Worm (Caenorhabditis elegans) whole organism, young adult: Measurements from ENCODE around the gene R03G8.6.

Experiments
- B0035.1 ChIP-seq: sonication (generic microtip); optimal IDR thresholded peaks from 2 replicates; lab custom pipeline; 2016; ENCODE audit warnings: missing genetic modification characterization, mild to moderate bottlenecking, missing compliant biosample characterization, missing genotype, missing genetic modification reagents
- B0261.1 ChIP-seq: sonication (generic microtip); optimal IDR thresholded peaks from 2 replicates; lab custom pipeline; 2016; ENCODE audit warnings: mild to moderate bottlenecking, missing genetic modification characterization, moderate library complexity, missing compliant biosample characterization
- C06A6.2 ChIP-seq: fragments of 200-800 bp; sonication (Bioruptor generic); conservative IDR thresholded peaks from 2 replicates; pipeline ENCODE4 v1.3.6; 2022; ENCODE audit warnings: missing genetic modification characterization, missing compliant biosample characterization
- D2030.7 ChIP-seq: fragments of 200-800 bp; sonication (Bioruptor generic); IDR thresholded peaks from 2 replicates; pipeline ENCODE4 v1.3.6; 2022; ENCODE audit warnings: missing genetic modification reagents, missing genetic modification characterization, missing compliant biosample characterization
- F23B12.7 ChIP-seq: sonication (generic microtip); optimal IDR thresholded peaks from 2 replicates; lab custom pipeline; 2017; ENCODE audit warnings: missing genetic modification characterization, mild to moderate bottlenecking, missing compliant biosample characterization, antibody characterized with exemption, moderate library complexity; ENCODE audit not compliant: insufficient read depth
- F52B5.7 ChIP-seq: sonication (generic microtip); optimal IDR thresholded peaks from 2 replicates; lab custom pipeline; 2016; ENCODE audit warnings: mild to moderate bottlenecking, missing genetic modification characterization, missing compliant biosample characterization
- F57C9.4 ChIP-seq: sonication (generic microtip); optimal IDR thresholded peaks from 2 replicates; lab custom pipeline; 2017; ENCODE audit warnings: mild to moderate bottlenecking, missing genetic modification characterization, missing compliant biosample characterization
- Y53F4B.3 ChIP-seq: fragments of 200-800 bp; sonication (Bioruptor generic); IDR thresholded peaks from 2 replicates; pipeline ENCODE4 v1.3.6; 2022; ENCODE audit warnings: missing genetic modification reagents, missing genetic modification characterization, missing compliant biosample characterization
- ZK185.1 ChIP-seq: sonication (generic microtip); optimal IDR thresholded peaks from 2 replicates; lab custom pipeline; 2016; ENCODE audit warnings: mild to moderate bottlenecking, missing genetic modification characterization, missing compliant biosample characterization; ENCODE audit not compliant: poor library complexity, severe bottlenecking
- attf-3 ChIP-seq: fragments of 200-800 bp; sonication (Bioruptor generic); conservative IDR thresholded peaks from 2 replicates; pipeline ENCODE4 v1.3.6; 2022; ENCODE audit warnings: missing genetic modification reagents, missing genetic modification characterization, missing compliant biosample characterization
- attf-6 ChIP-seq: fragments of 200-800 bp; sonication (Bioruptor generic); IDR thresholded peaks from 2 replicates; pipeline ENCODE4 v1.3.6; 2022; ENCODE audit warnings: missing genetic modification reagents, missing genetic modification characterization, missing compliant biosample characterization
- cebp-1 ChIP-seq, 2 experiments: fragments of 200-800 bp in 1 of 2; sonication (Bioruptor generic) in 1 of 2; sonication (generic microtip) in 1 of 2; IDR thresholded peaks in 1 of 2; optimal IDR thresholded peaks in 1 of 2; 2 replicates each; pipeline versions ENCODE4 v1.3.6 to Lab custom; 2017 to 2022; ENCODE audit warnings: missing compliant biosample characterization in 2 of 2, missing genetic modification characterization in 2 of 2, mild to moderate bottlenecking in 1 of 2, missing genetic modification reagents in 1 of 2, moderate library complexity in 1 of 2
- ceh-79 ChIP-seq: sonication (generic microtip); optimal IDR thresholded peaks from 2 replicates; lab custom pipeline; 2017; ENCODE audit warnings: mild to moderate bottlenecking, missing genetic modification characterization, missing compliant biosample characterization
- dox-1 ChIP-seq: fragments of 200-800 bp; sonication (Bioruptor generic); IDR thresholded peaks from 2 replicates; pipeline ENCODE4 v1.3.6; 2022; ENCODE audit warnings: missing genetic modification reagents, missing genetic modification characterization, missing compliant biosample characterization
- ets-4 ChIP-seq: fragments of 200-800 bp; sonication (Bioruptor generic); optimal IDR thresholded peaks from 2 replicates; lab custom pipeline; 2018; ENCODE audit warnings: mild to moderate bottlenecking, missing genetic modification characterization, missing compliant biosample characterization
- hmg-1.2 ChIP-seq: fragments of 200-800 bp; sonication (Bioruptor generic); IDR thresholded peaks from 2 replicates; pipeline ENCODE4 v1.3.6; 2022; ENCODE audit warnings: missing genetic modification reagents, missing genetic modification characterization, missing compliant biosample characterization
- hrde-1 ChIP-seq: sonication (generic microtip); optimal IDR thresholded peaks from 2 replicates; lab custom pipeline; 2016; ENCODE audit warnings: missing genetic modification characterization, mild to moderate bottlenecking, missing compliant biosample characterization, moderate library complexity, missing genotype, missing genetic modification reagents, borderline replicate concordance
- let-526 ChIP-seq: fragments of 200-800 bp; sonication (Bioruptor generic); IDR thresholded peaks from 2 replicates; pipeline ENCODE4 v1.3.6; 2022; ENCODE audit warnings: missing genetic modification reagents, missing genetic modification characterization, missing compliant biosample characterization
- lin-35 ChIP-seq, 3 experiments: fragments of 150-350 bp in 2 of 3; sonication (generic microtip) in 1 of 3; optimal IDR thresholded peaks; 2 replicates each; lab custom pipeline; 2014 to 2018; ENCODE audit warnings: missing biosample characterization in 3 of 3, missing genetic modification characterization in 3 of 3, missing genetic modification reagents in 3 of 3
- lir-1 ChIP-seq: fragments of 200-800 bp; sonication (Bioruptor generic); conservative IDR thresholded peaks from 2 replicates; pipeline ENCODE4 v1.3.6; 2022; ENCODE audit warnings: missing genetic modification reagents, missing genetic modification characterization, missing compliant biosample characterization
- lsl-1 ChIP-seq: fragments of 200-800 bp; sonication (Bioruptor generic); optimal IDR thresholded peaks from 2 replicates; lab custom pipeline; 2018; ENCODE audit warnings: mild to moderate bottlenecking, missing genetic modification characterization, moderate library complexity, missing compliant biosample characterization
- lsy-27 ChIP-seq: sonication (generic microtip); optimal IDR thresholded peaks from 2 replicates; lab custom pipeline; 2017; ENCODE audit warnings: missing genetic modification characterization, mild to moderate bottlenecking, missing compliant biosample characterization, antibody characterized with exemption, missing genotype, borderline replicate concordance; ENCODE audit not compliant: insufficient read depth
- madf-10 ChIP-seq: sonication (generic microtip); optimal IDR thresholded peaks from 2 replicates; lab custom pipeline; 2016; ENCODE audit warnings: mild to moderate bottlenecking, missing genetic modification characterization, missing compliant biosample characterization
- madf-8 ChIP-seq: fragments of 200-800 bp; sonication (Bioruptor generic); conservative IDR thresholded peaks from 2 replicates; pipeline ENCODE4 v1.3.6; 2022; ENCODE audit warnings: missing genetic modification reagents, missing genetic modification characterization, missing compliant biosample characterization
- mel-28 ChIP-seq: sonication (generic microtip); optimal IDR thresholded peaks from 2 replicates; lab custom pipeline; 2016; ENCODE audit warnings: borderline replicate concordance, mild to moderate bottlenecking, missing genetic modification characterization, missing compliant biosample characterization
- mxl-1 ChIP-seq: sonication (generic microtip); optimal IDR thresholded peaks from 2 replicates; lab custom pipeline; 2016; ENCODE audit warnings: missing genetic modification characterization, missing compliant biosample characterization
- pbrm-1 ChIP-seq: fragments of 200-800 bp; sonication (Bioruptor generic); IDR thresholded peaks from 2 replicates; pipeline ENCODE4 v1.3.6; 2022; ENCODE audit warnings: missing genetic modification reagents, missing genetic modification characterization, missing compliant biosample characterization
- snpc-4 ChIP-seq, 5 experiments: fragments of 150-350 bp in 1 of 5; sonication (generic microtip) in 4 of 5; optimal IDR thresholded peaks; 2 replicates each; lab custom pipeline; 2014 to 2018; ENCODE audit warnings: missing genetic modification characterization in 5 of 5, missing biosample characterization in 3 of 5, antibody characterized with exemption in 2 of 5, mild to moderate bottlenecking in 2 of 5, missing compliant biosample characterization in 2 of 5, missing genotype in 2 of 5, moderate library complexity in 2 of 5, missing genetic modification reagents in 1 of 5
- sptf-2 ChIP-seq: fragments of 200-800 bp; sonication (Bioruptor generic); optimal IDR thresholded peaks from 2 replicates; lab custom pipeline; 2018; ENCODE audit warnings: mild to moderate bottlenecking, missing genetic modification characterization, missing compliant biosample characterization
- tlf-1 ChIP-seq: fragments of 200-800 bp; sonication (Bioruptor generic); optimal IDR thresholded peaks from 2 replicates; lab custom pipeline; 2018; ENCODE audit warnings: mild to moderate bottlenecking, missing genetic modification characterization, missing compliant biosample characterization
- zim-3 ChIP-seq: sonication (generic microtip); optimal IDR thresholded peaks from 2 replicates; lab custom pipeline; 2017; ENCODE audit warnings: mild to moderate bottlenecking, missing genetic modification characterization, moderate library complexity, missing compliant biosample characterization

Gene R03G8.6

ce11 chrX:13121104-13121503 lies 20.8 kb upstream of the R03G8.6 start (continued):
- TF ChIP-seq snpc-4 (GFP tag; optimal IDR thresholded peaks at IDR 0.05; lab: Kevin White, UChicago): peak; percentile 65
- peak in 1 of 4 experiments; percentile 79 for TF ChIP-seq snpc-4 (tag; optimal IDR thresholded peaks at IDR 0.05; lab: Kevin White, UChicago)
- peak; percentile 77 for TF ChIP-seq F52B5.7
- TF ChIP-seq pbrm-1 (GFP tag; lab: Robert Waterston, UW): peak; percentile 95
- TF ChIP-seq ZK185.1 (tag; lab: Kevin White, UChicago): peak; percentile 64
- TF ChIP-seq lir-1 (GFP tag; lab: Robert Waterston, UW): no peak; the same call in 1 of the 2 replicates
- TF ChIP-seq C06A6.2 (GFP tag; lab: Robert Waterston, UW): no peak; the same call in 1 of the 2 replicates
- TF ChIP-seq hrde-1 (tag; lab: Kevin White, UChicago): no peak
- peak; percentile 56; the same call in 1 of the 2 replicates for TF ChIP-seq let-526 (GFP tag; lab: Robert Waterston, UW)
- TF ChIP-seq lsy-27 (tag; lab: Kevin White, UChicago): peak; percentile 17
- no peak for TF ChIP-seq F57C9.4 (tag; lab: Kevin White, UChicago)
- peak; percentile 54 for TF ChIP-seq sptf-2
- TF ChIP-seq lin-35 (GFP tag; optimal IDR thresholded peaks at IDR 0.05; lab: Kevin White, UChicago): peak in 1 of 3 experiments; percentile 72
- TF ChIP-seq mxl-1 (tag; lab: Kevin White, UChicago): peak; percentile 21
- peak; percentile 38 for TF ChIP-seq mel-28 (tag; lab: Kevin White, UChicago)
- TF ChIP-seq, all 124 proteins: peak for 74

- TF ChIP-seq F57C9.4 (tag; lab: Kevin White, UChicago): no peak
- TF ChIP-seq hmg-1.2 (GFP tag; lab: Robert Waterston, UW): peak; percentile 69
Observed at ce11 chrX:13119900-13120299, 19.6 kb upstream of the R03G8.6 start.

ce11 chrX:13116380-13116779 lies 16.1 kb upstream of the R03G8.6 start:
- TF ChIP-seq cebp-1 (GFP tag; IDR thresholded peaks at IDR 0.05; lab: Robert Waterston, UW): peak; percentile 34
- peak; percentile 64 for TF ChIP-seq cebp-1 (tag; optimal IDR thresholded peaks at IDR 0.05; lab: Kevin White, UChicago)
- no peak for TF ChIP-seq ceh-79 (tag; lab: Kevin White, UChicago)
- peak; percentile 8 for TF ChIP-seq zim-3
- no peak for TF ChIP-seq hmg-1.2 (GFP tag; lab: Robert Waterston, UW)

- TF ChIP-seq tlf-1 (GFP tag; lab: Kevin White, UChicago) (no peak), madf-8 (GFP tag; lab: Robert Waterston, UW) (no peak), dox-1 (no peak), attf-3 (GFP tag; lab: Robert Waterston, UW) (no peak), D2030.7 (no peak), F23B12.7 (no peak), attf-6 (GFP tag; lab: Robert Waterston, UW) (no peak), B0261.1 (no peak), B0035.1 (no peak), ets-4 (GFP tag; lab: Kevin White, UChicago) (no peak), lsl-1 (GFP tag; lab: Kevin White, UChicago) (no peak), madf-10 (tag; lab: Kevin White, UChicago) (no peak), Y53F4B.3 (no peak)
- TF ChIP-seq, all 124 proteins: peak for 0
Observed at ce11 chrX:13115694-13116093, 15.4 kb upstream of the R03G8.6 start.
